Fruit fly (Drosophila melanogaster): ENCODE results near the gene CG31233.

DNA sequence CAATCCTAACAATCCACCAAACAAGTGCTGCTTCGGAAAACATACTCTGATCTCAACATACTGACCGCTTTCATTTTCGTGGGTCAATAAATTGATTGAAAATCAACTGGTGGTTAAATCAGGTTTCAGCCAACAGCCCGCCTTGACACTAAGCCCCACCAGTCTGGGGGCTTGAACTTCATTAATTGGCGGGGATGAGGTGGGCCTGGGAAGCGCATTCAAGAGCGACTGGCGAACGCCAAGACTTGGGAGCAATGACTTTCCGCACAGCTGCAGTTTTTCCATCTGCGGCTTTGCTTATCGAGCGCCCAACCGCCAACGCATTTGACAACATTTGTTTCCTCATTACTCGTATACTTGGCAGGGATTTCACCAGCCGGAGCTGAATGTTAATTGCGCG lies 23.1 kb upstream of the CG31233 start:
- TF ChIP-seq gl (tag; optimal IDR thresholded peaks at IDR 0.05) (no peak), CG9948 (tag; optimal IDR thresholded peaks at IDR 0.05) (no peak), Pif1B (GFP tag; optimal IDR thresholded peaks at IDR 0.05) (no peak), Pif1A (GFP tag; optimal IDR thresholded peaks at IDR 0.05) (no peak), CG14655 (GFP tag; optimal IDR thresholded peaks at IDR 0.05) (no peak), CG8301 (tag; optimal IDR thresholded peaks at IDR 0.05) (no peak), CG17806 (tag; optimal IDR thresholded peaks at IDR 0.05) (no peak), Ets98B (GFP tag; IDR thresholded peaks at IDR 0.05) (no peak), CG34367 (tag; optimal IDR thresholded peaks at IDR 0.05) (no peak), CG13204 (GFP tag; optimal IDR thresholded peaks at IDR 0.05) (no peak), rn (GFP tag; IDR thresholded peaks at IDR 0.05) (no peak), CG10348 (GFP tag; IDR thresholded peaks at IDR 0.05) (no peak), D1 (tag; optimal IDR thresholded peaks at IDR 0.05) (no peak)
